Fruit fly (Drosophila melanogaster): Measurements from ENCODE around the gene CycK.

CycK gene

DNA sequence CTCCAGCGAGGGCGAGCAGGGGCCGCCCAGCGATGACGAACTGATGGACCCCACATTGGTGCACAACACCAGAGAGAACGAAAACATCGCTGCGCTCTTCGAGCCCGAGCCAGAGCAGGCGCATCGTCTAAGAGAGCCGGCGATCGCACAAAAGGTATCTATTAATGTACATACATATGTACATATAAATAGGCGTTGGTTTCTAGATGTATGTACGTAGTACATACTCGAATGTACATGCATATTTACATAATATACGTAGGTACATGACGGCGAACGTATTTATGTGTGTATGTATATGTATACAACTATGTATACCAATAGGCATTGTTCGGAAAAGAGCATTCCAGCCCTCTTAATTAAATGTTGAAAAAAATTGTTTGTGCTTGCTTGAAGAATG is 14.2 kb upstream of the CycK start:
- TF ChIP-seq CG6765 (GFP tag; optimal IDR thresholded peaks at IDR 0.05): peak; percentile 74
- TF ChIP-seq ttk (GFP tag; IDR thresholded peaks at IDR 0.05): no peak
- TF ChIP-seq p53 (GFP tag; optimal IDR thresholded peaks at IDR 0.05): no peak
- TF ChIP-seq tgo (GFP tag; IDR thresholded peaks at IDR 0.05): no peak
- TF ChIP-seq yki (optimal IDR thresholded peaks at IDR 0.05): no peak
- no peak for TF ChIP-seq Abd-B (GFP tag; optimal IDR thresholded peaks at IDR 0.05)
- no peak for TF ChIP-seq fd102C (GFP tag; optimal IDR thresholded peaks at IDR 0.05)
- peak; percentile 48 for TF ChIP-seq exex (tag; optimal IDR thresholded peaks at IDR 0.05)
- no peak for TF ChIP-seq CG11723 (GFP tag; optimal IDR thresholded peaks at IDR 0.05)
- no peak for TF ChIP-seq CG6175 (GFP tag; IDR thresholded peaks at IDR 0.05)
- no peak for TF ChIP-seq prd (optimal IDR thresholded peaks at IDR 0.05)
- peak; percentile 20; the same call in 1 of the 3 replicates for TF ChIP-seq prd (GFP tag; IDR thresholded peaks at IDR 0.05)
- peak; percentile 78 for TF ChIP-seq CG15696 (tag; optimal IDR thresholded peaks at IDR 0.05)
- no peak for TF ChIP-seq D (optimal IDR thresholded peaks at IDR 0.05)
- peak; percentile 11 for TF ChIP-seq D (GFP tag; optimal IDR thresholded peaks at IDR 0.05)
- no peak for TF ChIP-seq CG9609 (GFP tag; optimal IDR thresholded peaks at IDR 0.05)
- peak; percentile 63; the same call in 1 of the 3 replicates for TF ChIP-seq gce (GFP tag; IDR thresholded peaks at IDR 0.05)
- TF ChIP-seq sob (GFP tag; IDR thresholded peaks at IDR 0.05): no peak
- TF ChIP-seq ssp (GFP tag; IDR thresholded peaks at IDR 0.05): no peak
- no peak for TF ChIP-seq Doc2 (GFP tag; IDR thresholded peaks at IDR 0.05)
- no peak for TF ChIP-seq CG11560 (tag; IDR thresholded peaks at IDR 0.05)
- no peak for TF ChIP-seq knrl (GFP tag; IDR thresholded peaks at IDR 0.05; ENCODE audit: partially characterized antibody)
- no peak for TF ChIP-seq CG1024 (GFP tag; IDR thresholded peaks at IDR 0.05)
- no peak; the same call in 1 of the 2 replicates for TF ChIP-seq CG13287 (GFP tag; IDR thresholded peaks at IDR 0.05; ENCODE audit: partially characterized antibody)
- peak; percentile 90 for TF ChIP-seq CG4328 (GFP tag; optimal IDR thresholded peaks at IDR 0.05)
- TF ChIP-seq CG2199 (GFP tag; IDR thresholded peaks at IDR 0.05): no peak
- TF ChIP-seq aop (GFP tag; IDR thresholded peaks at IDR 0.05): no peak
- peak; percentile 58 for TF ChIP-seq Med (GFP tag)
- no peak for TF ChIP-seq Bteb2 (GFP tag; optimal IDR thresholded peaks at IDR 0.05)
- no peak for TF ChIP-seq NC2α (GFP tag; optimal IDR thresholded peaks at IDR 0.05)
- no peak for TF ChIP-seq Chrac-16 (GFP tag; optimal IDR thresholded peaks at IDR 0.05)
- TF ChIP-seq CG14050 (GFP tag; IDR thresholded peaks at IDR 0.05): no peak
- no peak for TF ChIP-seq Meics (GFP tag; optimal IDR thresholded peaks at IDR 0.05)
- no peak for TF ChIP-seq trem (tag; optimal IDR thresholded peaks at IDR 0.05)
- no peak for TF ChIP-seq crol (GFP tag; IDR thresholded peaks at IDR 0.05)
- peak; percentile 97 for TF ChIP-seq kni (GFP tag; optimal IDR thresholded peaks at IDR 0.05)
- peak; percentile 72 for TF ChIP-seq sqz (GFP tag; optimal IDR thresholded peaks at IDR 0.05)
- no peak for TF ChIP-seq CG8290 (GFP tag; optimal IDR thresholded peaks at IDR 0.05)
- no peak for TF ChIP-seq CG8290 (tag; optimal IDR thresholded peaks at IDR 0.05)
- TF ChIP-seq mirr (GFP tag; optimal IDR thresholded peaks at IDR 0.05): peak; percentile 94
- TF ChIP-seq CG9727 (GFP tag; optimal IDR thresholded peaks at IDR 0.05): no peak
- no peak for TF ChIP-seq kay (GFP tag; optimal IDR thresholded peaks at IDR 0.05)
- no peak for TF ChIP-seq sima (GFP tag; optimal IDR thresholded peaks at IDR 0.05)
- no peak; the same call in 2 of the 3 replicates for TF ChIP-seq CG11093 (GFP tag; IDR thresholded peaks at IDR 0.05)
- TF ChIP-seq CG10979 (tag; optimal IDR thresholded peaks at IDR 0.05): no peak
- no peak for TF ChIP-seq Sox102F (GFP tag; optimal IDR thresholded peaks at IDR 0.05)
- no peak for TF ChIP-seq GATAe (GFP tag; conservative IDR thresholded peaks at IDR 0.05)
- TF ChIP-seq tll (GFP tag; optimal IDR thresholded peaks at IDR 0.05): no peak
- TF ChIP-seq CG4404 (GFP tag; IDR thresholded peaks at IDR 0.05): no peak
- peak; percentile 82 for TF ChIP-seq CG3163 (GFP tag; optimal IDR thresholded peaks at IDR 0.05)
- TF ChIP-seq Elba2 (GFP tag; optimal IDR thresholded peaks at IDR 0.05): no peak
- TF ChIP-seq usp (GFP tag; optimal IDR thresholded peaks at IDR 0.05): no peak
- TF ChIP-seq CG8944 (GFP tag; optimal IDR thresholded peaks at IDR 0.05): no peak
- no peak for TF ChIP-seq CG10431 (GFP tag; optimal IDR thresholded peaks at IDR 0.05)
